Worm (Caenorhabditis elegans) whole organism, young adult: Measurements from ENCODE around the gene F23H12.5.

Experiments
- F37B4.10 ChIP-seq: fragments of 200-800 bp; sonication (Bioruptor generic); IDR thresholded peaks from 2 replicates; pipeline ENCODE4 v1.3.6; 2022; ENCODE audit warnings: missing genetic modification characterization, missing compliant biosample characterization
- F57A8.1 ChIP-seq: fragments of 200-800 bp; sonication (Bioruptor generic); optimal IDR thresholded peaks from 2 replicates; lab custom pipeline; 2018; ENCODE audit warnings: mild to moderate bottlenecking, missing genetic modification characterization, moderate library complexity, missing compliant biosample characterization
- akir-1 ChIP-seq: fragments of 200-800 bp; sonication (Bioruptor generic); optimal IDR thresholded peaks from 2 replicates; lab custom pipeline; 2018; ENCODE audit warnings: mild to moderate bottlenecking, missing genetic modification characterization, moderate library complexity, missing compliant biosample characterization
- bed-2 ChIP-seq: fragments of 200-800 bp; sonication (Bioruptor generic); IDR thresholded peaks from 2 replicates; pipeline ENCODE4 v1.3.6; 2022; ENCODE audit warnings: missing genetic modification reagents, missing genetic modification characterization, missing compliant biosample characterization
- nhr-120 ChIP-seq: fragments of 200-800 bp; sonication (Bioruptor generic); IDR thresholded peaks from 2 replicates; pipeline ENCODE4 v1.3.6; 2022; ENCODE audit warnings: missing genetic modification characterization, missing compliant biosample characterization

DNA sequence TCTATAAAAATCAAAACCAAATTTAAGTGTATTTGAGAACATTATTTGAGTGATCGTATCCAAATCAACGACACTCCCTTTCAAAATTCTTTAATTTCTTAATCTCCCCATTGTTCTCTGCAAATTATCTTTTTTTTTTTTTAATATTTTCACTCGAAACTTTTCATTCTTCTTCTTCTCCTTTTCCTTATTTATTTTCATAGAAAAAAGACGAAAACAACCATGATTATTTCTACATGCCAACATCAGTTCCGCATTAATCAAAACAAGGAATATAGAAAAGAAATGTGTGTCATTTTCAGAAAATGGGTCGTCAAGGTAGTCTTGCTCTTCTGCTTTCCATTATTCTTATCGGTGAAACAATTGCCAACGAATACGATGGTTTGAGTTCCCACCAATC, 39.1 kb downstream of the F23H12.5 start, which contains the start of gene K01D12.5:
- TF ChIP-seq nhr-120 (no peak), F57A8.1 (GFP tag; lab: Kevin White, UChicago) (no peak), bed-2 (GFP tag; lab: Robert Waterston, UW) (no peak), akir-1 (GFP tag; lab: Kevin White, UChicago) (no peak), F37B4.10 (no peak)
